Worm (Caenorhabditis elegans) whole organism, early embryonic: Measurements from ENCODE around the gene tlk-1.

Experiments used
- B0310.2 ChIP-seq: sonication (generic microtip); optimal IDR thresholded peaks from 2 replicates; lab custom pipeline; 2016; ENCODE audit warnings: mild to moderate bottlenecking, missing genetic modification characterization, missing compliant biosample characterization
- F13C5.2 ChIP-seq: sonication (generic microtip); optimal IDR thresholded peaks from 2 replicates; lab custom pipeline; 2017; ENCODE audit warnings: mild to moderate bottlenecking, missing genetic modification characterization, inconsistent platforms, missing compliant biosample characterization
- aly-1 ChIP-seq: sonication (generic microtip); optimal IDR thresholded peaks from 2 replicates; lab custom pipeline; 2016; ENCODE audit warnings: missing genetic modification characterization, missing compliant biosample characterization
- ama-1 ChIP-seq: fragments of 150-350 bp; optimal IDR thresholded peaks from 2 replicates; lab custom pipeline; 2014
- ceh-13 ChIP-seq: fragments of 200-800 bp; sonication (Bioruptor generic); optimal IDR thresholded peaks from 2 replicates; lab custom pipeline; 2018; ENCODE audit warnings: mild to moderate bottlenecking, missing genetic modification characterization, missing compliant biosample characterization
- ceh-36 ChIP-seq: sonication (generic microtip); optimal IDR thresholded peaks from 2 replicates; lab custom pipeline; 2016; ENCODE audit warnings: missing genetic modification characterization, inconsistent platforms, missing compliant biosample characterization
- ets-7 ChIP-seq: sonication (generic microtip); optimal IDR thresholded peaks from 2 replicates; lab custom pipeline; 2016; ENCODE audit warnings: missing genotype, missing genetic modification characterization, missing compliant biosample characterization
- flt-1 ChIP-seq: fragments of 200-800 bp; sonication (Bioruptor generic); IDR thresholded peaks from 2 replicates; pipeline ENCODE4 v1.3.6; 2022; ENCODE audit warnings: missing genetic modification characterization, missing compliant biosample characterization
- hmbx-1 ChIP-seq: sonication (generic microtip); optimal IDR thresholded peaks from 2 replicates; lab custom pipeline; 2016; ENCODE audit warnings: mild to moderate bottlenecking, missing genetic modification characterization, missing compliant biosample characterization
- hmg-4 ChIP-seq: fragments of 200-800 bp; sonication (Bioruptor generic); optimal IDR thresholded peaks from 2 replicates; lab custom pipeline; 2018; ENCODE audit warnings: mild to moderate bottlenecking, missing genetic modification characterization, missing compliant biosample characterization
- hnd-1 ChIP-seq: sonication (generic microtip); optimal IDR thresholded peaks from 2 replicates; lab custom pipeline; 2016; ENCODE audit warnings: missing genetic modification characterization, missing compliant biosample characterization
- pes-1 ChIP-seq: fragments of 200-800 bp; sonication (Bioruptor generic); IDR thresholded peaks from 2 replicates; pipeline ENCODE4 v1.3.6; 2022; ENCODE audit warnings: missing genetic modification reagents, missing genetic modification characterization, missing compliant biosample characterization
- scrt-1 ChIP-seq: fragments of 200-800 bp; sonication (Bioruptor generic); IDR thresholded peaks from 2 replicates; pipeline ENCODE4 v1.3.6; 2022; ENCODE audit warnings: missing genetic modification characterization, missing compliant biosample characterization
- sea-1 ChIP-seq: fragments of 200-800 bp; sonication (Bioruptor generic); conservative IDR thresholded peaks from 2 replicates; pipeline ENCODE4 v1.3.6; 2022; ENCODE audit warnings: missing genetic modification characterization, missing compliant biosample characterization
- tbx-11 ChIP-seq: fragments of 200-800 bp; sonication (Bioruptor generic); IDR thresholded peaks from 2 replicates; pipeline ENCODE4 v1.3.6; 2022; ENCODE audit warnings: missing genetic modification characterization, missing compliant biosample characterization
- tbx-37 ChIP-seq: fragments of 200-800 bp; sonication (Bioruptor generic); conservative IDR thresholded peaks from 2 replicates; pipeline ENCODE4 v1.3.6; 2022; ENCODE audit warnings: missing genetic modification reagents, missing genetic modification characterization, missing compliant biosample characterization
- tra-4 ChIP-seq: sonication (generic microtip); optimal IDR thresholded peaks from 2 replicates; lab custom pipeline; 2017; ENCODE audit warnings: missing genetic modification characterization, missing compliant biosample characterization

tlk-1 gene

DNA sequence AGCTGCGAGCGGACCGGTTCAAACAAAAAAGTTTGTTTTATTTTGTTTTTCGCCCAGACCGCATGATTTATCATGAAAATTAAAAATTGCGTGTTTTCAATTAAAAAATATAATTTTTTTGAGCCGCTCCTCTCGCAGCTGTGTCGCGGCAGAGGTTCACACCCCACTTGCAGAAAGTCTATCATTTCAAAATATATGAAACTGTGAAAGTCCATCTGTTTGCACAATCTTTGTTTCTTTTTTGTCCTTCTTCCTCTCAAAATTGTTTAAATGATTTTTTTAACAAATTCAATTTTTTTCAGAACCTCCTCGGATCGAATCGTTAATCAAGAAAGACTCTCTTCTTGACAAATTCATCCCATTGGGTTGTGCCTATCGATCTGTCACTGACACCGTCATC is at the start of gene tlk-1:
tlk-1 (plus strand) TSS at position 301 of the 400 bp plus-strand sequence.
- TF ChIP-seq B0310.2 (no peak), flt-1 (GFP tag; lab: Robert Waterston, UW) (no peak), ets-7 (tag; lab: Kevin White, UChicago) (no peak), pes-1 (GFP tag; lab: Robert Waterston, UW) (no peak), sea-1 (GFP tag; lab: Robert Waterston, UW) (no peak), ceh-13 (GFP tag; lab: Kevin White, UChicago) (no peak), hnd-1 (tag; lab: Kevin White, UChicago) (no peak), aly-1 (tag; lab: Kevin White, UChicago) (no peak), hmbx-1 (tag; lab: Kevin White, UChicago) (no peak), F13C5.2 (no peak), hmg-4 (GFP tag; lab: Kevin White, UChicago) (no peak), tra-4 (tag; lab: Kevin White, UChicago) (no peak), tbx-11 (GFP tag; lab: Robert Waterston, UW) (no peak), ceh-36 (tag; lab: Kevin White, UChicago) (no peak), ama-1 (lab: Kevin White, UChicago) (no peak)

DNA sequence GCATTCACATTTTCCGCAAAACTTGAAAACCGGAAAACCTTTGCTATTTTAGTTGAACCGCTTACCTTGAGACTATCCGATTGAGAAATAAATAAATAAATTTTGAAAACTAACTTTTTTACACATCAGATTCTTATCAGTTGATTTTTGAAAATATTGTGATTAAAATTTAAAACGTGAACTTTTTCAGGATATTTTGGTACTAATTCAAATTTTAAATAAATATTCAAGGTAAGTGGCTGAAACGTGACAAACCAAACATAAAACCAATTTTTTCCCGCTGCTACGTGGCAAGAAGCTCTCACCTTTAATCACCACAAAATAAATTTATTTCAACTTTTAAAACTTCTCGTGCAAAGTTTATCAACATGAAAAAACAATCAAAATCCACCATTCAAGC is 47.8 kb upstream of the tlk-1 start, which contains the start of gene C15H7.3:
C15H7.3 (minus strand) TSS at position 101 of the 400 bp plus-strand sequence.
- TF ChIP-seq ceh-13 (GFP tag; lab: Kevin White, UChicago) (no peak), flt-1 (GFP tag; lab: Robert Waterston, UW) (no peak), pes-1 (GFP tag; lab: Robert Waterston, UW) (no peak), tbx-11 (GFP tag; lab: Robert Waterston, UW) (no peak), hnd-1 (tag; lab: Kevin White, UChicago) (no peak), hmg-4 (GFP tag; lab: Kevin White, UChicago) (no peak), aly-1 (tag; lab: Kevin White, UChicago) (no peak)

DNA sequence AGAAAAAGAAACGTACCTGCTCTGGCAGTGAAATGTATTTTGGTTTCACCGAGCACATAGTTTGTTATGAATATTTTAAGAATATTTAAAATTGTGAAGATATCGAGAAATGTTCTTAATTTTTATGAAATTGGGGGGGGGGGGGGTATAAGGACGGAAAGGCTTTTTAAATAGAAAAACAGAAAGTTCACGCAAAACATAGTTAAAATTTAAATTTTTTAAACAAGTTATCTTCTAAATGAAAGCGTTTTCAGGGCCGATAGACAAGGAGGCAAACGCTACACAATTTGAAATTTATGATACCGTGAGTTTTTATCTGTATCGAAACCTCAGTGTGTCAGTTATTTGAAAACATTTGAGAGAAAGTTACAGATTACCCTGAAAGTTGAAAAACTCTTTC is 43.9 kb upstream of the tlk-1 start, which contains the start of gene C15H7.4:
C15H7.4 (minus strand) TSS at position 101 of the 400 bp plus-strand sequence.
- TF ChIP-seq tbx-37 (GFP tag; lab: Robert Waterston, UW), result no peak
- no peak for TF ChIP-seq ets-7 (tag; lab: Kevin White, UChicago)
- no peak for TF ChIP-seq tra-4 (tag; lab: Kevin White, UChicago)
- no peak for TF ChIP-seq hmbx-1 (tag; lab: Kevin White, UChicago)
- no peak for TF ChIP-seq F13C5.2
- no peak for TF ChIP-seq hmg-4 (GFP tag; lab: Kevin White, UChicago)

DNA sequence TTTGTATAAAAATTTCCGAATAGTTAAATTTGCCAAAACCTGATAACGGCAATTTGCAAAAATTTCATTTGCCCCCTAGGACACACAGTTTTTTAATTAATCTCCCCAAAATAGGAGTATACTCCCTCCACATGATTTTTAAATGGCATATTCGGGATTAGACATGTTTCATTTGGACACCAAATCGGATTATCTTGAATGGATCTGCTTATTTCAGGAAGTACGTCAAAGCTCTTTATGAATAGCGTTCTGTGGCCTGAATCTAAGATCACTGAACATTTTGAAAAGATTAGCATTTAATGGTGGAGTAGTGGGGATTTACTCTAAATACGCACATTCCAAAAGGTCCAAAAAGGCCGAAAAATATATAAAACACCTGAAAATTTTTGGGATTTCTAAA is 41.1 kb upstream of the tlk-1 start:
- TF ChIP-seq ceh-36 (tag; lab: Kevin White, UChicago) (peak; percentile 37), tra-4 (tag; lab: Kevin White, UChicago) (no peak), F13C5.2 (no peak), hmbx-1 (tag; lab: Kevin White, UChicago) (no peak)

DNA sequence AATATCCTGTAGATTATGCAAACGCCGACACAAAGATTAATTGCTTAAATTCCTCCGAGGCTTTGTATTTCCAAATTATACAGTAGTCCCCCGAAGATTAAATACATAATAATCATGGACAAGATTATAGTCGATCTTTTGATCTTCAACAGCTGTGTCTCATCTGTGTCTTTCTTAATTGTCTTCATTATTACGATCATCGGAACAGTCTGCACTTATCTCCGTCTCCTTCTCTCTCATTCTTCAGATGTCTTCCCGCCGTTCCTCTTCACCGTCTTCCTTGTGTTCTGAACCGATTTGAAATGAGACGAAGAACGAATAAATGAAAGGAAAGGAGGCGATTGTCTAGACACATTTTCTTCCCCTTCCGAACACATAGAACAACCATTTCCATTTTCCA is 38.6 kb upstream of the tlk-1 start:
- TF ChIP-seq pes-1 (GFP tag; lab: Robert Waterston, UW) (no peak), ceh-13 (GFP tag; lab: Kevin White, UChicago) (no peak)

DNA sequence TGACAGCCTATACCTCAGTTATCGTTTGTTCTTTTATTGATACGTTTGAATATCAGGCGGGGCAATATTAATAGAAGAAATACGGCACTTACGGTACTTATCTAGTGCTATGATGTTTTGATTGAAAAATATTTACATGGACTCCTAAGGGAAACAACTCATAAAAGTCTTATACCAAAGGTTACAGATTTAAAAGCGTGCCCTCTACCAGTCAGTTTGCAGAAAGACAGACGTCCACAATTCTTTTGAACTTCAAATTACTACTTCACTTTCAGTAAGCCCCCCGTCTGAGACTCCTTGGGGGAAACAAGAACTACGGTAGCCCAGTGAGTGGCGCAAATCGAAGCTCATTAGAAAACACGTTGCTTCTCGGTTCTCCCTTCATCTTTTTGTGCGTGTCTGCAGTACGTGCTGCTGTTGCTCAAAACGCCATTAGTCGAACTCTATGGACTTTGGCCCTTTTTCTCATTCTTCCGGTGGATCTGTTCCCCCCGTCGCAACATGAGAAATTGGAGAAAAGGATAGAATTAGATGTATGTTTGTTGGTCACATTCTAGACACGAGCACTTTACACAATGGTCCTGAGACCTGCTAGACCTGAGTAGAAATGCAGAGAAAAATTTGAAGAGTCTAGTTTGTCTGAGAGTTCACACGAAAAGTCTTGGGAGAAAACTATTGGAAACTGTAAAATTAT is 37.3 kb upstream of the tlk-1 start:
- TF ChIP-seq tbx-37 (GFP tag; lab: Robert Waterston, UW) (no peak), F13C5.2 (no peak), B0310.2 (no peak), hnd-1 (tag; lab: Kevin White, UChicago) (no peak), ets-7 (tag; lab: Kevin White, UChicago) (no peak), hmbx-1 (tag; lab: Kevin White, UChicago) (no peak), scrt-1 (GFP tag; lab: Robert Waterston, UW) (no peak), ceh-13 (GFP tag; lab: Kevin White, UChicago) (no peak), tra-4 (tag; lab: Kevin White, UChicago) (no peak), flt-1 (GFP tag; lab: Robert Waterston, UW) (no peak), hmg-4 (GFP tag; lab: Kevin White, UChicago) (no peak), tbx-11 (GFP tag; lab: Robert Waterston, UW) (no peak), pes-1 (GFP tag; lab: Robert Waterston, UW) (no peak), ama-1 (lab: Kevin White, UChicago) (no peak)

DNA sequence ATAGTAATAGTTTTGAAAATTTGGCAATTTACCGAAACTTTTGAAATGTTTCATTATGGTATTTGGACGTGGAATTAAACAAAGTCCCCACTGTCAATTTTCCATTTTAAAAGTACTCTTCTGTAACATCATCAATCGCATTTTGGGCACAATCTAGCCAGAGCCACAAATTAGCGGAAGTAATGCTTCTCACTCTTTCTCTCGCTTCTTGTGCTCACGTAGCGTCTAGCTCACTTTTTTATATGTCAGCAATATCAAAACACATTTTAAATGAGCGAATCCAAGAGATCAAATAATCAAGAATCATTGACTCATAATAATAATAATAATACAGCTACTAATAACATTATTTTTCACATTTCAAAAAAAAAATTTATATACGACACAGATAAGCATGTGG is 35.7 kb upstream of the tlk-1 start:
- TF ChIP-seq pes-1 (GFP tag; lab: Robert Waterston, UW), result no peak
- no peak for TF ChIP-seq tbx-11 (GFP tag; lab: Robert Waterston, UW)
- TF ChIP-seq sea-1 (GFP tag; lab: Robert Waterston, UW), result no peak

DNA sequence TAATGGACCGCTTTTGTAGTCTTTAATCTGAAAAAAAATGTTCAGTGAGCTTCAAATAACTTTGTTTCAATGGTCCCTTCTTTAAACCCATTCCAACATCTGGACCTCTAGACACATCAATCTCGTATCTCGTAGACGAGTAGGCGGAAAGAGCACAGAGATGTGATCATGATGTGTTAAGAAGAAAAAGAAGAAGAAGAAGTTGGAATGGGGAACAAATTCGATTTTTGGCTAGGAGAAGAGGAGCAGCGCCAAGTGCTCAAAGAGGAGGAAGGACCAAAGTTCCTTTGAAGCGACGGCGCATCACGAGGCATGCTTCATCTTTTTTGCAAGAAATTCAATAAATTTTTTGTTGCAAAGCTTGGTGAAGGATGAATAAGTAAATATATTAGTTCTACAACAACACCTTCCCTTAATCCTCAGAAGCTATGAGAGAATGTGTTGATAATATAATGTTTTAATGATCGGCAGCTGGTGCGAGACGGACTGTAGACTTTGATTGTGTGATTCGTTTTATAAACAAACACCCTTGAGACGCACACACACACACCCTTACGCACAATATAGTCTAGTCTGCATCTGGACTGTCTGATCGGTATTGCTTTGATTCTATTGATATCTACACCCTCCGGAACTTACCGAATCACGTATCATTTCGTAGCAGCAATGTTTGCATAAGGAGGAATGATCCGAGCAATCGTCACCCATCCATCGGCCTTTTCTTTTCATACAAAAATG is 35.0 kb upstream of the tlk-1 start:
- no peak for TF ChIP-seq hmg-4 (GFP tag; lab: Kevin White, UChicago)
- TF ChIP-seq tra-4 (tag; lab: Kevin White, UChicago), result no peak
- no peak for TF ChIP-seq ceh-36 (tag; lab: Kevin White, UChicago)
- TF ChIP-seq ets-7 (tag; lab: Kevin White, UChicago), result no peak
- no peak for TF ChIP-seq flt-1 (GFP tag; lab: Robert Waterston, UW)
- no peak for TF ChIP-seq tbx-37 (GFP tag; lab: Robert Waterston, UW)
- TF ChIP-seq aly-1 (tag; lab: Kevin White, UChicago), result no peak
- TF ChIP-seq scrt-1 (GFP tag; lab: Robert Waterston, UW), result no peak
